Worm (Caenorhabditis elegans): ENCODE measurements around the gene F46C5.1.

- TF ChIP-seq peb-1 (tag; optimal IDR thresholded peaks at IDR 0.05) (no peak), nhr-23 (tag; optimal IDR thresholded peaks at IDR 0.05) (no peak), blmp-1 (tag; optimal IDR thresholded peaks at IDR 0.05; ENCODE audit: insufficient read depth) (no peak), lsy-2 (tag; optimal IDR thresholded peaks at IDR 0.05) (no peak), ceh-82 (tag; optimal IDR thresholded peaks at IDR 0.05) (no peak), snpc-4 (tag; optimal IDR thresholded peaks at IDR 0.05) (no peak), nhr-237 (tag; optimal IDR thresholded peaks at IDR 0.05) (no peak), nhr-11 (tag; optimal IDR thresholded peaks at IDR 0.05) (no peak)
Observed at ce11 chrII:8839025-8839424, 18.0 kb upstream of the F46C5.1 start, which contains the start of gene F46C5.7.

All from whole organism, L2 larva.